Worm (Caenorhabditis elegans): ENCODE results near the gene M01D1.12.

DNA sequence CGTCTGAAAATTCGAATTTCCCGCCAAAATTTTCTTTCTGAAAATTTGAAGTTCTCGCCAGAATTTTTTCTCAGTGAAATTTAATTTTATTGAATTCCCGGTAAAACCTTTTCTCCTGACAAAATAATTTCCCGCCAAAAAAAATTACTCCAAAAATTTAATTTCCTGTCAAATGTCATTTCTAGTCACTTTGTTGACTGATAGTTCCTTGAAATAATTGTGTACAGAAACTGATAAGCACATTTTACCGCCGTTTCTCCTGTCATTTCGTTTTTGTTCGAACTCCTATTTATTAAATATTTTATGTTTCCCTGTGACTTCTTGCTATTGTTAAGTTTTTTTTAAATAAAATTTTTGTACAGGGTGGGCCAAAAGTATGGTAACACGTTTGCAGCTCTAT lies 37.2 kb downstream of the M01D1.12 start:
- TF ChIP-seq tab-1 (GFP tag; IDR thresholded peaks at IDR 0.05) (no peak), klf-2 (GFP tag; conservative IDR thresholded peaks at IDR 0.05) (no peak)

All from whole organism, midembryonic.